Worm (Caenorhabditis elegans): ENCODE measurements around the gene C26D10.4.

ce11 chrII:8295296-8295695 lies 34.3 kb upstream of the C26D10.4 start, which contains the start of gene nlp-55:
- TF ChIP-seq ama-1 (optimal IDR thresholded peaks at IDR 0.05) (no peak), B0310.2 (tag; optimal IDR thresholded peaks at IDR 0.05) (no peak), scrt-1 (GFP tag; IDR thresholded peaks at IDR 0.05) (no peak), tbx-11 (GFP tag; IDR thresholded peaks at IDR 0.05) (no peak), flt-1 (GFP tag; IDR thresholded peaks at IDR 0.05) (no peak), hmg-4 (GFP tag; optimal IDR thresholded peaks at IDR 0.05) (no peak), sea-1 (GFP tag; conservative IDR thresholded peaks at IDR 0.05) (no peak), hnd-1 (tag; optimal IDR thresholded peaks at IDR 0.05) (no peak), tbx-37 (GFP tag; conservative IDR thresholded peaks at IDR 0.05) (no peak), tra-4 (tag; optimal IDR thresholded peaks at IDR 0.05) (no peak)

Measured in whole organism, early embryonic.